Fruit fly (Drosophila melanogaster) whole organism, embryonic: ENCODE data around the gene CG14229.

Source experiments
- Antp ChIP-seq: fragments of 200-800 bp; sonication (Bioruptor generic); optimal IDR thresholded peaks from 3 replicates; lab custom pipeline; 2016; ENCODE audit warnings: missing biosample characterization, missing genetic modification characterization
- Asciz ChIP-seq: fragments of 200-800 bp; sonication (Bioruptor generic); optimal IDR thresholded peaks from 2 replicates; lab custom pipeline; 2017; ENCODE audit warnings: missing biosample characterization, mild to moderate bottlenecking, missing genetic modification characterization, missing genetic modification reagents
- Atf-2 ChIP-seq: fragments of 200-800 bp; sonication (Bioruptor generic); optimal IDR thresholded peaks from 2 replicates; lab custom pipeline; 2016; ENCODE audit warnings: missing biosample characterization, missing genetic modification characterization
- CG11247 ChIP-seq: fragments of 200-800 bp; sonication (Bioruptor generic); IDR thresholded peaks from 2 replicates; pipeline ENCODE4 v1.3.6; 2022; ENCODE audit warnings: missing biosample characterization, missing genetic modification characterization
- CG12219 ChIP-seq: fragments of 200-800 bp; sonication (Bioruptor generic); optimal IDR thresholded peaks from 3 replicates; lab custom pipeline; 2018; ENCODE audit warnings: missing biosample characterization, mild to moderate bottlenecking, missing genetic modification characterization
- CG12659 ChIP-seq: fragments of 200-800 bp; sonication (Bioruptor generic); optimal IDR thresholded peaks from 3 replicates; lab custom pipeline; 2017; ENCODE audit warnings: mild to moderate bottlenecking, missing biosample characterization, missing genetic modification reagents, missing genetic modification characterization
- CG12942 ChIP-seq: fragments of 200-800 bp; sonication (Bioruptor generic); optimal IDR thresholded peaks from 3 replicates; lab custom pipeline; 2016; ENCODE audit warnings: missing biosample characterization, missing genetic modification characterization
- CG13624 ChIP-seq: fragments of 200-800 bp; sonication (Bioruptor generic); optimal IDR thresholded peaks from 2 replicates; lab custom pipeline; 2016; ENCODE audit warnings: missing biosample characterization, missing genetic modification characterization
- CG14014 ChIP-seq: fragments of 200-800 bp; sonication (Bioruptor generic); IDR thresholded peaks from 2 replicates; pipeline ENCODE4 v1.3.6; 2022; ENCODE audit warnings: missing biosample characterization, missing genetic modification characterization
- CG2678 ChIP-seq: fragments of 200-800 bp; sonication (Bioruptor generic); optimal IDR thresholded peaks from 3 replicates; lab custom pipeline; 2019; ENCODE audit warnings: missing biosample characterization, mild to moderate bottlenecking, missing genetic modification characterization, moderate library complexity
- CG2712 ChIP-seq: fragments of 200-800 bp; optimal IDR thresholded peaks from 3 replicates; lab custom pipeline; 2019; ENCODE audit warnings: missing biosample characterization, mild to moderate bottlenecking, missing genetic modification characterization, moderate library complexity
- CG3065 ChIP-seq: fragments of 200-800 bp; sonication (Bioruptor generic); optimal IDR thresholded peaks from 2 replicates; lab custom pipeline; 2016; ENCODE audit warnings: missing biosample characterization, missing genetic modification characterization
- CG32772 ChIP-seq: fragments of 200-800 bp; sonication (Bioruptor generic); IDR thresholded peaks from 2 replicates; pipeline ENCODE4 v1.3.6; 2022; ENCODE audit warnings: missing biosample characterization, missing genetic modification characterization
- CG42726 ChIP-seq: fragments of 200-800 bp; sonication (Bioruptor generic); IDR thresholded peaks from 2 replicates; pipeline ENCODE4 v1.3.6; 2022; ENCODE audit warnings: missing biosample characterization, missing genetic modification characterization; ENCODE audit not compliant: partially characterized antibody
- CG4282 ChIP-seq: fragments of 200-800 bp; sonication (Bioruptor generic); optimal IDR thresholded peaks from 2 replicates; lab custom pipeline; 2016; ENCODE audit warnings: missing biosample characterization, missing genetic modification characterization
- CG4404 ChIP-seq: fragments of 200-800 bp; sonication (Bioruptor generic); IDR thresholded peaks from 2 replicates; pipeline ENCODE4 v1.3.6; 2022; ENCODE audit warnings: missing biosample characterization, missing genetic modification characterization
- CG4617 ChIP-seq: fragments of 200-800 bp; sonication (Bioruptor generic); optimal IDR thresholded peaks from 3 replicates; lab custom pipeline; 2016; ENCODE audit warnings: missing biosample characterization, missing genetic modification characterization, borderline replicate concordance
- CG4730 ChIP-seq: fragments of 200-800 bp; sonication (Bioruptor generic); IDR thresholded peaks from 2 replicates; pipeline ENCODE4 v1.3.6; 2022; ENCODE audit warnings: missing biosample characterization, missing genetic modification characterization
- CG8359 ChIP-seq: fragments of 200-800 bp; sonication (Bioruptor generic); optimal IDR thresholded peaks from 2 replicates; lab custom pipeline; 2017; ENCODE audit warnings: missing biosample characterization, mild to moderate bottlenecking, missing genetic modification characterization, borderline replicate concordance
- CG9609 ChIP-seq: fragments of 200-800 bp; sonication (Bioruptor generic); optimal IDR thresholded peaks from 3 replicates; lab custom pipeline; 2016; ENCODE audit warnings: missing biosample characterization, missing genetic modification characterization
- CG9817 ChIP-seq: fragments of 200-800 bp; sonication (Bioruptor generic); optimal IDR thresholded peaks from 2 replicates; lab custom pipeline; 2018; ENCODE audit warnings: missing biosample characterization, mild to moderate bottlenecking, missing genetic modification characterization, moderate library complexity
- D19A ChIP-seq: fragments of 200-800 bp; optimal IDR thresholded peaks from 3 replicates; lab custom pipeline; 2019; ENCODE audit warnings: missing biosample characterization, mild to moderate bottlenecking, missing genetic modification characterization, moderate library complexity
- H2.0 ChIP-seq: fragments of 200-800 bp; sonication (Bioruptor generic); IDR thresholded peaks from 2 replicates; pipeline ENCODE4 v1.3.6; 2022; ENCODE audit warnings: missing biosample characterization, missing genetic modification characterization
- HLH4C ChIP-seq: fragments of 200-800 bp; sonication (Bioruptor generic); IDR thresholded peaks from 3 replicates; pipeline ENCODE4 v1.3.6; 2022; ENCODE audit warnings: missing biosample characterization, missing genetic modification characterization; ENCODE audit not compliant: partially characterized antibody
- Hr3 ChIP-seq: fragments of 200-800 bp; sonication (Bioruptor generic); optimal IDR thresholded peaks from 3 replicates; lab custom pipeline; 2016; ENCODE audit warnings: missing biosample characterization, missing genetic modification characterization
- Neu2 ChIP-seq: fragments of 200-800 bp; sonication (Bioruptor generic); optimal IDR thresholded peaks from 3 replicates; lab custom pipeline; 2016; ENCODE audit warnings: missing biosample characterization, missing genetic modification characterization, borderline replicate concordance
- Side ChIP-seq: fragments of 200-800 bp; sonication (Bioruptor generic); optimal IDR thresholded peaks from 2 replicates; lab custom pipeline; 2016; ENCODE audit warnings: missing biosample characterization, missing genetic modification characterization
- Spps ChIP-seq: fragments of 200-800 bp; sonication (Bioruptor generic); optimal IDR thresholded peaks from 2 replicates; lab custom pipeline; 2018; ENCODE audit warnings: missing biosample characterization, mild to moderate bottlenecking, missing genetic modification characterization
- Sry-β ChIP-seq: fragments of 200-800 bp; sonication (Bioruptor generic); optimal IDR thresholded peaks from 2 replicates; lab custom pipeline; 2018; ENCODE audit warnings: missing biosample characterization, mild to moderate bottlenecking, missing genetic modification characterization, moderate library complexity
- ato ChIP-seq: fragments of 200-800 bp; sonication (Bioruptor generic); IDR thresholded peaks from 2 replicates; pipeline ENCODE4 v1.3.6; 2022; ENCODE audit warnings: missing biosample characterization, missing genetic modification characterization; ENCODE audit not compliant: partially characterized antibody
- btn ChIP-seq: fragments of 200-800 bp; sonication (Bioruptor generic); optimal IDR thresholded peaks from 2 replicates; lab custom pipeline; 2016; ENCODE audit warnings: missing biosample characterization, missing genetic modification characterization
- cad ChIP-seq: fragments of >200 bp; optimal IDR thresholded peaks from 2 replicates; lab custom pipeline; 2017; ENCODE audit warnings: missing biosample characterization, missing genetic modification characterization
- crol ChIP-seq: fragments of 200-800 bp; sonication (Bioruptor generic); IDR thresholded peaks from 2 replicates; pipeline ENCODE4 v1.3.6; 2022; ENCODE audit warnings: missing biosample characterization, missing genetic modification characterization
- disco-r ChIP-seq: fragments of 200-800 bp; sonication (Bioruptor generic); optimal IDR thresholded peaks from 2 replicates; lab custom pipeline; 2016; ENCODE audit warnings: missing biosample characterization, missing genetic modification characterization
- dm ChIP-seq: fragments of 200-800 bp; sonication (Bioruptor generic); optimal IDR thresholded peaks from 3 replicates; lab custom pipeline; 2016; ENCODE audit warnings: missing biosample characterization, missing genetic modification characterization
- fd64A ChIP-seq: fragments of 200-800 bp; sonication (Bioruptor generic); optimal IDR thresholded peaks from 3 replicates; lab custom pipeline; 2018; ENCODE audit warnings: missing biosample characterization, mild to moderate bottlenecking, missing genetic modification characterization
- grau ChIP-seq: fragments of 200-800 bp; optimal IDR thresholded peaks from 3 replicates; lab custom pipeline; 2019; ENCODE audit warnings: missing biosample characterization, mild to moderate bottlenecking, missing genetic modification characterization, moderate library complexity
- gsb-n ChIP-seq: fragments of 200-800 bp; sonication (Bioruptor generic); optimal IDR thresholded peaks from 3 replicates; lab custom pipeline; 2018; ENCODE audit warnings: missing biosample characterization, mild to moderate bottlenecking, missing genetic modification characterization
- jing ChIP-seq: fragments of 200-800 bp; sonication (Bioruptor generic); optimal IDR thresholded peaks from 2 replicates; lab custom pipeline; 2018; ENCODE audit warnings: missing biosample characterization, mild to moderate bottlenecking, missing genetic modification characterization
- ken ChIP-seq: fragments of 200-800 bp; sonication (Bioruptor generic); IDR thresholded peaks from 3 replicates; pipeline ENCODE4 v1.3.6; 2022; ENCODE audit warnings: missing biosample characterization, missing genetic modification characterization
- maf-S ChIP-seq: fragments of 200-800 bp; sonication (Bioruptor generic); optimal IDR thresholded peaks from 2 replicates; lab custom pipeline; 2016; ENCODE audit warnings: missing biosample characterization, missing genetic modification characterization
- nau ChIP-seq: fragments of 200-800 bp; sonication (Bioruptor generic); optimal IDR thresholded peaks from 3 replicates; lab custom pipeline; 2017; ENCODE audit warnings: missing biosample characterization, mild to moderate bottlenecking, missing genetic modification characterization, missing genetic modification reagents
- org-1 ChIP-seq: fragments of 200-800 bp; sonication (Bioruptor generic); optimal IDR thresholded peaks from 2 replicates; lab custom pipeline; 2017; ENCODE audit warnings: missing biosample characterization, missing genetic modification characterization
- slbo ChIP-seq: fragments of 200-800 bp; sonication (Bioruptor generic); IDR thresholded peaks from 2 replicates; pipeline ENCODE4 v1.3.6; 2022; ENCODE audit warnings: missing biosample characterization, missing genetic modification characterization
- slp2 ChIP-seq: fragments of 200-800 bp; sonication (Bioruptor generic); optimal IDR thresholded peaks from 2 replicates; lab custom pipeline; 2016; ENCODE audit warnings: missing biosample characterization, missing genetic modification characterization
- sob ChIP-seq: fragments of 200-800 bp; sonication (Bioruptor generic); IDR thresholded peaks from 2 replicates; pipeline ENCODE4 v1.3.6; 2022; ENCODE audit warnings: missing biosample characterization, missing genetic modification characterization
- sr ChIP-seq: fragments of 200-800 bp; sonication (Bioruptor generic); IDR thresholded peaks from 3 replicates; pipeline ENCODE4 v1.3.6; 2022; ENCODE audit warnings: missing biosample characterization, missing genetic modification characterization
- stwl ChIP-seq: fragments of 200-800 bp; sonication (Bioruptor generic); optimal IDR thresholded peaks from 3 replicates; lab custom pipeline; 2018; ENCODE audit warnings: missing biosample characterization, mild to moderate bottlenecking, missing genetic modification characterization, moderate library complexity
- wdn ChIP-seq: fragments of 200-800 bp; sonication (Bioruptor generic); IDR thresholded peaks from 2 replicates; pipeline ENCODE4 v1.3.6; 2022; ENCODE audit warnings: missing biosample characterization, missing genetic modification characterization
- zfh2 ChIP-seq: fragments of 200-800 bp; sonication (Bioruptor generic); optimal IDR thresholded peaks from 2 replicates; lab custom pipeline; 2016; ENCODE audit warnings: missing biosample characterization, missing genetic modification characterization

CG14229 gene

DNA sequence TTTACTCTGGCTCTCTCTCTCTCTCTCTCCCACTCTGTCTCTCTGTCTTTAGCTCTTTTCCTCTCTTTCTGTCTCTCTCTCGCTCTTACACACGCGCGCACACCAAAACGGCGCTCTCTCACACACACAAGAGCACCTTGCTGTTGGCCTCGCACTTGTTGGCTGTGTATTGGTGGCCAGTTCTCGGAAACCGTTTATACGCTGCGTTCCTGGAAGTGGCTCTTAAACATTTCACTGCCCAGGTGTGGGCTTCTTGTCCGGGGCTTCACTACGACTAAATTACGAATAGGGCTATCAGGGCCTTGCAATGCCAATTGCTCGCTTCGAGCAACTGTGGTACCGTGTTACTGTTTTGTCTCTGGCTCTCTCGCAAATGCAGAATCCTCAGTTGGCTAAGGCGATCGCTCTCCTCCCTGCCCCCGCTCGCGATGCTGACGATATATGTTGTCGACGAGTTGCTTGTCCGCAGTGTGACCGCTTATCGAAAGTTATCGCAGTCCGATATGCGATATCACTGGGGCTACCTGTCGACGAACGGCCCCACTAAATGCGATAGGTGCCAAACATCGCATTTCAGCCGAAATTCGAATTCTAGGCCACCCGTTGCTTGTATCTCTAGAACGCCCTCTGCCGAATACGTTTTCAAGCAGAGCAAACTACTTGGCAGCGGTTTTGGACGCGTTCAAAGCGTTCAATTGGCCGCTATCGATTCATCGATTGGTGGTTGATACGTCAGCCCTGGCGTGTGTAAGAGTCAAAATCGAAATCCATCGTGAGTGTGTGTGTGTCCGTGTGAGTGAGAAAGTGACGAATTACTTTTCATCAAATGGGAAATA is 11.8 kb downstream of the CG14229 start, which contains the start of the genes dome and Ubqn (continued):
- TF ChIP-seq H2.0 (GFP tag; lab: Robert Waterston, UW): no peak
- no peak for TF ChIP-seq CG4730 (GFP tag; lab: Robert Waterston, UW)
- TF ChIP-seq sob (GFP tag; lab: Robert Waterston, UW): no peak
- TF ChIP-seq CG2712: peak; percentile 37
- TF ChIP-seq dm: peak; percentile 22
- TF ChIP-seq Sry-β (GFP tag; lab: Kevin White, UChicago): peak; percentile 58
- no peak for TF ChIP-seq CG9817 (tag; lab: Kevin White, UChicago)
- no peak for TF ChIP-seq CG2678
- TF ChIP-seq CG13624 (GFP tag; lab: Kevin White, UChicago): peak; percentile 56
- TF ChIP-seq Spps (tag; lab: Kevin White, UChicago): no peak
- TF ChIP-seq zfh2: peak; percentile 27
- peak; percentile 1 for TF ChIP-seq grau (tag; lab: Kevin White, UChicago)
- no peak for TF ChIP-seq Atf-2 (GFP tag; lab: Kevin White, UChicago)
- TF ChIP-seq CG9609 (GFP tag; lab: Kevin White, UChicago): peak; percentile 28
- no peak for TF ChIP-seq org-1
- no peak for TF ChIP-seq CG4404 (GFP tag; lab: Robert Waterston, UW)
- TF ChIP-seq nau (GFP tag; lab: Kevin White, UChicago): no peak
- TF ChIP-seq D19A (tag; lab: Kevin White, UChicago): no peak
- TF ChIP-seq ken: no peak
- TF ChIP-seq Antp (GFP tag; lab: Kevin White, UChicago): no peak
- no peak for TF ChIP-seq CG4282 (GFP tag; lab: Kevin White, UChicago)
- TF ChIP-seq wdn: no peak
- TF ChIP-seq Neu2 (GFP tag; lab: Kevin White, UChicago): peak; percentile 82
- TF ChIP-seq CG14014: peak; percentile 13; the same call in 1 of the 2 replicates
- TF ChIP-seq Hr3 (GFP tag; lab: Kevin White, UChicago): no peak
- TF ChIP-seq CG12942 (GFP tag; lab: Kevin White, UChicago): no peak
- no peak for TF ChIP-seq CG32772
- peak; percentile 92 for TF ChIP-seq crol (GFP tag; lab: Robert Waterston, UW)
- TF ChIP-seq CG12219 (GFP tag; lab: Kevin White, UChicago): no peak
- peak; percentile 96 for TF ChIP-seq HLH4C (GFP tag; lab: Robert Waterston, UW)
- peak; percentile 7 for TF ChIP-seq Side (GFP tag; lab: Kevin White, UChicago)
- no peak for TF ChIP-seq disco-r (GFP tag; lab: Kevin White, UChicago)
- no peak for TF ChIP-seq jing (GFP tag; lab: Kevin White, UChicago)
- TF ChIP-seq Asciz: no peak
- peak; percentile 51 for TF ChIP-seq CG4617 (GFP tag; lab: Kevin White, UChicago)
- no peak for TF ChIP-seq maf-S (GFP tag; lab: Kevin White, UChicago)
- TF ChIP-seq CG3065: no peak
- no peak for TF ChIP-seq slp2 (GFP tag; lab: Kevin White, UChicago)
- TF ChIP-seq sr (GFP tag; lab: Robert Waterston, UW): no peak
- no peak for TF ChIP-seq btn (GFP tag; lab: Kevin White, UChicago)
- TF ChIP-seq gsb-n: no peak
- no peak for TF ChIP-seq CG11247 (GFP tag; lab: Robert Waterston, UW)
- TF ChIP-seq CG8359 (GFP tag; lab: Kevin White, UChicago): no peak
- TF ChIP-seq cad (GFP tag; lab: Kevin White, UChicago): no peak
- TF ChIP-seq slbo (GFP tag; lab: Robert Waterston, UW): no peak
- peak; percentile 65; the same call in 1 of the 2 replicates for TF ChIP-seq CG42726 (GFP tag; lab: Robert Waterston, UW)
- TF ChIP-seq fd64A: no peak
- peak; percentile 79 for TF ChIP-seq CG12659 (GFP tag; lab: Kevin White, UChicago)
- peak; percentile 72 for TF ChIP-seq stwl (tag; lab: Kevin White, UChicago)
- peak; percentile 82 for TF ChIP-seq ato (GFP tag; lab: Robert Waterston, UW)
